Worm (Caenorhabditis elegans): ENCODE measurements around the gene pdfr-1.

Gene pdfr-1

DNA sequence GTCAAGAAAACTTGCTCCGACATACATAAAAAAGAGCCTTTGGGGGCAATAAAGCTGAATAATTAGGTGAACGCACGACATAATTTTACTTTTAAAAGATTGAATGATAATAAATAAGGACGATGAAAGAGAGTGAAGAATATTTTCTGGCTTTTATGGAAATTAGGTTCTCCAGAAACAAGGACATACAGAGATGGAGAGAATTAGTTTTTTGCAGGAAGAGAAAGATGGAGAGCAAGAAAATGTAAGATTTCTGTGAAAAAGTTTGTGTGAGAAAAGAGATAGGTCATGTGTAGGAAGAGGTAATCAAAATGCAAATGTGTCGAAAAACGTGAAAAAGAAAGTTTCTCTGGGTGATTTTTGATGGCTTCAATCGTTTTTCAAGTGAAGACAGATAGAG lies at the start of gene pdfr-1:
TSS of gene pdfr-1 (minus strand) at position 101 of the 400 bp plus-strand sequence.
- TF ChIP-seq unc-39 (tag; optimal IDR thresholded peaks at IDR 0.05) (no peak), snpc-4 (tag; optimal IDR thresholded peaks at IDR 0.05) (no peak), ceh-28 (tag; optimal IDR thresholded peaks at IDR 0.05) (no peak), fkh-10 (GFP tag; optimal IDR thresholded peaks at IDR 0.05) (no peak), R02D3.7 (tag; optimal IDR thresholded peaks at IDR 0.05) (no peak), jun-1 (tag; optimal IDR thresholded peaks at IDR 0.05) (no peak), zag-1 (tag; optimal IDR thresholded peaks at IDR 0.05) (no peak), ZK546.5 (tag; optimal IDR thresholded peaks at IDR 0.05) (no peak), skn-1 (tag; optimal IDR thresholded peaks at IDR 0.05) (no peak), nhr-28 (tag; optimal IDR thresholded peaks at IDR 0.05) (no peak), lin-39 (tag; optimal IDR thresholded peaks at IDR 0.05) (no peak), hmg-11 (tag; optimal IDR thresholded peaks at IDR 0.05) (no peak), mml-1 (tag; optimal IDR thresholded peaks at IDR 0.05) (no peak), mdl-1 (tag; optimal IDR thresholded peaks at IDR 0.05) (no peak), nfya-1 (tag; optimal IDR thresholded peaks at IDR 0.05; ENCODE audit: insufficient read depth) (no peak)

DNA sequence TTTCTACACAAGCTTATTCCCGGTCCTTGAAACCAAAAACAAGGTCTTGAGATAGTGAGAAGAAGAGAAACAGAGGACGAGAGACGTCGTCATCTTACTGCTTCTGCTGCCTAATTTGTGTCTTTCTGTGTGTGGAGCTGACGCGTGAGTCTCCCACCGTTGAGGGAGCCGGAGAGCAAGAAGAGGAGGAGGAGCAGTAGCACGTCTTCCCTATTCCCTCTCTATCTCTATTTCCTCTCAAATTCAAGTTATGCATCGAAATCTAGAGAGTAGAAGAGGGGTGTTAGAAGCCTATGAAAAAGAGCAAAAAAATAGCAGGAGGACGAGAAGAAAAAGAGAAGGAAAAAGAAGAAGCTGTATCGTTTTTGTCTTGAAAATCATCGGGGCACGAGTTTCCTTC lies 43.3 kb upstream of the pdfr-1 start:
- TF ChIP-seq hmg-11 (tag; optimal IDR thresholded peaks at IDR 0.05) (peak; percentile 35), nhr-25 (tag; optimal IDR thresholded peaks at IDR 0.05) (no peak), fos-1 (tag; optimal IDR thresholded peaks at IDR 0.05) (no peak), egl-5 (tag; optimal IDR thresholded peaks at IDR 0.05) (no peak), lsy-12 (tag; optimal IDR thresholded peaks at IDR 0.05) (no peak), nfya-1 (tag; optimal IDR thresholded peaks at IDR 0.05; ENCODE audit: insufficient read depth) (peak; percentile 67), nhr-67 (tag; optimal IDR thresholded peaks at IDR 0.05) (no peak), mdl-1 (tag; optimal IDR thresholded peaks at IDR 0.05) (peak; percentile 17), lin-15B (tag; optimal IDR thresholded peaks at IDR 0.05) (peak; percentile 2), snpc-4 (tag; optimal IDR thresholded peaks at IDR 0.05) (peak; percentile 12), lin-39 (tag; optimal IDR thresholded peaks at IDR 0.05) (peak; percentile 68), unc-62 (GFP tag; optimal IDR thresholded peaks at IDR 0.05) (peak; percentile 5), pha-4 (tag; optimal IDR thresholded peaks at IDR 0.05) (no peak)

DNA sequence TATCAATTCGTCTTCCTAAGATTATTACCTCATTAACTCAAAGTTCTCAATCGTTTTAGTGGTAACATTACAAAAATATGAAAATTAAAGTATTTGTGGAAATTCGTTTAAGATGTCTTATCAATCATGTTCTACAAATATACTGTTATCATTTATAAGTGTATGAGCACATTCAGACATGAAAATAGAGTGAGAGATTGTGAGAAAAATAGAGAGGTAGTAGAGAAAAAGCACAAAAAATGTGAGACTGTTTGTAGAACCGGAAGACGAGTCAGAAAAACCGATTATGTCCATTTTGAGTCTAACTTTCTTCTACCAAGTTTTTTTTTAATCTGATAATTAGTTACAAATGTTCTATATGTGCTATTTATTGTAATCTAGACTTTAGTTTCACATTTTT lies 41.4 kb upstream of the pdfr-1 start:
- TF ChIP-seq nfya-1 (tag; optimal IDR thresholded peaks at IDR 0.05; ENCODE audit: insufficient read depth) (no peak), sea-2 (GFP tag; optimal IDR thresholded peaks at IDR 0.05) (no peak), ZK546.5 (tag; optimal IDR thresholded peaks at IDR 0.05) (no peak), nhr-76 (tag; optimal IDR thresholded peaks at IDR 0.05) (no peak), elt-1 (tag; optimal IDR thresholded peaks at IDR 0.05) (no peak), mml-1 (tag; optimal IDR thresholded peaks at IDR 0.05) (no peak), unc-62 (GFP tag; optimal IDR thresholded peaks at IDR 0.05) (no peak), nhr-11 (tag; optimal IDR thresholded peaks at IDR 0.05) (no peak), pha-4 (tag; optimal IDR thresholded peaks at IDR 0.05) (no peak), unc-39 (tag; optimal IDR thresholded peaks at IDR 0.05) (no peak), fkh-10 (GFP tag; optimal IDR thresholded peaks at IDR 0.05) (no peak), skn-1 (tag; optimal IDR thresholded peaks at IDR 0.05) (no peak), pqm-1 (tag; optimal IDR thresholded peaks at IDR 0.05) (peak; percentile 92), elt-2 (tag; optimal IDR thresholded peaks at IDR 0.05) (peak; percentile 88), jun-1 (tag; optimal IDR thresholded peaks at IDR 0.05) (peak; percentile 7), R02D3.7 (tag; optimal IDR thresholded peaks at IDR 0.05) (no peak), ama-1 (optimal IDR thresholded peaks at IDR 0.05) (no peak), hmg-11 (tag; optimal IDR thresholded peaks at IDR 0.05) (no peak), ceh-28 (tag; optimal IDR thresholded peaks at IDR 0.05) (no peak), lin-39 (tag; optimal IDR thresholded peaks at IDR 0.05) (no peak), eor-1 (tag; optimal IDR thresholded peaks at IDR 0.05) (no peak)

DNA sequence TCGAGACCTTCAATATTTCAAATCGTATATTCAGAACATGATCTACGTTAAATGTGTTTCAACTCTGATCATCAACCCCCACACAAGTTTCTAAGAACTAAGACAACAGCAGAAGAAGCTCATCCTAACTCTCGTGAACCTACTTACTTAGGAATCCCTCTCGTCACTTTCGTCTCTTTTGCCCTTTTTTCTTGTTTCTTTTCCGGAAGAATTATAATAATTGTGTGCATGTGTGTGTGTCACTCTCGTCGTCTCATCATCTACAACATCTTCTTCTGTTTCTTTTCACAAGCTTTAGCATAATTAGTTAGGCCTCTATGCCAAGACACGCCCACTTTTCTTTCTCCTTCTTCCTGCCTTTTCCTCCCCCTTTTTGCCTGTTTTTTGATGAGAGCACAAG lies 38.6 kb upstream of the pdfr-1 start:
- TF ChIP-seq fkh-2 (tag; optimal IDR thresholded peaks at IDR 0.05) (no peak), nfya-1 (tag; optimal IDR thresholded peaks at IDR 0.05; ENCODE audit: insufficient read depth) (peak; percentile 19), hmg-11 (tag; optimal IDR thresholded peaks at IDR 0.05) (no peak), skn-1 (tag; optimal IDR thresholded peaks at IDR 0.05) (no peak), nhr-77 (tag; optimal IDR thresholded peaks at IDR 0.05) (no peak)

DNA sequence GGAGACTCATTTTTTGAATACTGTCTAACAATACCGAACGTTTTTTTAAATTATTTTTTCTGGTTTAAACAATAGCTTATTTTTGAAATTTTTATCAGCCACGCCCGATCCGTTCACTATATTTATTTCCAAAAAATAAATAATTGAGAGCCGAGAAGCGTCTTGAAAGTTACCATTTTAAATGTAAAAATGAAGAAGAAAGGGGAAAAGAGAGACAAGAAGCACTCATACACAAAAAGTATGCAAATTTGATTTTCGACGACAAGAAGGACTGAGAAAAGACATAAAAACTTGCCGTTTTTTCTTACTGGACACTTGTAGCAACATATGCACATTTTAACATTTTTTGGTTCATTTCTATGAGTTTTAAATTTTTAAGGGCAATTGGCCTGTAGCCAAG lies 29.9 kb upstream of the pdfr-1 start:
- peak; percentile 79 for TF ChIP-seq fkh-10 (GFP tag; optimal IDR thresholded peaks at IDR 0.05)
- no peak for TF ChIP-seq egl-5 (tag; optimal IDR thresholded peaks at IDR 0.05)

Measured in whole organism, L3 larva.